Fruit fly (Drosophila melanogaster) whole organism, pupa: ENCODE data around the gene CG32374.

ENCODE experiments used
- CG10348 ChIP-seq: fragments of 200-800 bp; sonication (Bioruptor generic); IDR thresholded peaks from 2 replicates; pipeline ENCODE4 v1.3.6; 2022; ENCODE audit warnings: missing biosample characterization, missing genetic modification characterization
- CG32121 ChIP-seq: fragments of 200-800 bp; sonication (Bioruptor generic); IDR thresholded peaks from 2 replicates; pipeline ENCODE4 v1.3.6; 2022; ENCODE audit warnings: missing biosample characterization, missing genetic modification characterization
- CG34367 ChIP-seq: fragments of 200-800 bp; sonication (Bioruptor generic); optimal IDR thresholded peaks from 2 replicates; lab custom pipeline; 2018; ENCODE audit warnings: missing biosample characterization, mild to moderate bottlenecking, missing genetic modification characterization
- CG4496 ChIP-seq: fragments of 200-800 bp; sonication (Bioruptor generic); IDR thresholded peaks from 3 replicates; pipeline ENCODE4 v1.3.6; 2022; ENCODE audit warnings: missing biosample characterization, missing genetic modification characterization
- CG8159 ChIP-seq: fragments of 200-800 bp; sonication (Bioruptor generic); optimal IDR thresholded peaks from 3 replicates; lab custom pipeline; 2018; ENCODE audit warnings: missing biosample characterization, mild to moderate bottlenecking, missing genetic modification characterization, moderate library complexity
- CG8301 ChIP-seq: fragments of 200-800 bp; sonication (Bioruptor generic); optimal IDR thresholded peaks from 2 replicates; lab custom pipeline; 2018; ENCODE audit warnings: missing biosample characterization, mild to moderate bottlenecking, missing genetic modification characterization
- CG9948 ChIP-seq: fragments of 200-800 bp; sonication (Bioruptor generic); optimal IDR thresholded peaks from 2 replicates; lab custom pipeline; 2018; ENCODE audit warnings: missing biosample characterization, mild to moderate bottlenecking, missing genetic modification characterization, moderate library complexity
- EcR ChIP-seq: fragments of 200-800 bp; sonication (Bioruptor generic); optimal IDR thresholded peaks from 3 replicates; lab custom pipeline; 2019; ENCODE audit warnings: missing biosample characterization, missing genetic modification characterization, mild to moderate bottlenecking, moderate library complexity, missing genetic modification reagents
- Ets98B ChIP-seq: fragments of 200-800 bp; sonication (Bioruptor generic); IDR thresholded peaks from 2 replicates; pipeline ENCODE4 v1.3.6; 2022; ENCODE audit warnings: missing biosample characterization, missing genetic modification characterization
- Pif1A ChIP-seq: fragments of 200-800 bp; sonication (Bioruptor generic); optimal IDR thresholded peaks from 3 replicates; lab custom pipeline; 2016; ENCODE audit warnings: missing biosample characterization, missing genetic modification characterization
- Pif1B ChIP-seq: fragments of 200-800 bp; sonication (Bioruptor generic); optimal IDR thresholded peaks from 3 replicates; lab custom pipeline; 2016; ENCODE audit warnings: missing biosample characterization, missing genetic modification characterization
- gl ChIP-seq: fragments of 200-800 bp; sonication (Bioruptor generic); optimal IDR thresholded peaks from 2 replicates; lab custom pipeline; 2018; ENCODE audit warnings: missing biosample characterization, mild to moderate bottlenecking, missing genetic modification characterization

DNA sequence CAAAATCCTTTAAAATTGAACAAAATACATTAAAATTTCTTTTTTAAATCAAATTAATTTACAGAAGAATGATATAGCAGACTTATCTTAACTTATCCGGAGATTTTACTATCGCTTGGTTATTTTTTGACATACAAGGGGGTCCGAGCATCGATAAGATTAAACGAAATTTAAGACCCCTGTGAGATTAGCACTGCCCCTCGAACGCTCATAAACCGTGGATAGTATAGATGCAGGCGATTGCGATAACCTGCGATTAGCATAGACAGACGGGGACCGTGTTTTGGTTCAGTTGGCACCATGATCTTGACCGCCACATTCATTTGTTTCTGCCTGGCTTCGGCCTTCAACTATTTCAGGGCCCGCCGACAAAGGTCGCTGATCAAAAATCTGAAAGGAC lies 49.4 kb downstream of the CG32374 start, which contains the start of gene Cyp316a1:
- TF ChIP-seq CG4496 (no peak), CG9948 (no peak), CG8159 (tag; lab: Kevin White, UChicago) (no peak), Ets98B (GFP tag; lab: Robert Waterston, UW) (no peak), Pif1B (GFP tag; lab: Kevin White, UChicago) (no peak), EcR (GFP tag; lab: Kevin White, UChicago) (no peak), CG10348 (no peak), gl (tag; lab: Kevin White, UChicago) (no peak), CG34367 (tag; lab: Kevin White, UChicago) (no peak), CG8301 (no peak), Pif1A (GFP tag; lab: Kevin White, UChicago) (no peak), CG32121 (GFP tag; lab: Robert Waterston, UW) (no peak)
